Worm (Caenorhabditis elegans) whole organism, midembryonic: ENCODE results near the gene agt-2.

Experiments used
- T22C8.4 ChIP-seq: fragments of 200-800 bp; sonication (Bioruptor generic); IDR thresholded peaks from 2 replicates; pipeline ENCODE4 v1.3.6; 2022; ENCODE audit warnings: missing genetic modification characterization, missing compliant biosample characterization
- cog-1 ChIP-seq: sonication (generic microtip); optimal IDR thresholded peaks from 2 replicates; lab custom pipeline; 2016; ENCODE audit warnings: missing genetic modification characterization, missing compliant biosample characterization
- flt-1 ChIP-seq: fragments of 200-800 bp; sonication (Bioruptor generic); IDR thresholded peaks from 2 replicates; pipeline ENCODE4 v1.3.6; 2022; ENCODE audit warnings: missing genetic modification characterization, missing compliant biosample characterization
- klf-2 ChIP-seq: fragments of 200-800 bp; sonication (Bioruptor generic); conservative IDR thresholded peaks from 2 replicates; pipeline ENCODE4 v1.3.6; 2022; ENCODE audit warnings: missing genetic modification reagents, missing genetic modification characterization, missing compliant biosample characterization
- med-1 ChIP-seq: sonication (generic microtip); optimal IDR thresholded peaks from 2 replicates; lab custom pipeline; 2017; ENCODE audit warnings: missing genetic modification characterization, mild to moderate bottlenecking, missing compliant biosample characterization, antibody characterized with exemption, missing genetic modification reagents; ENCODE audit not compliant: insufficient read depth
- ref-1 ChIP-seq: fragments of 200-800 bp; sonication (Bioruptor generic); conservative IDR thresholded peaks from 2 replicates; pipeline ENCODE4 v1.3.6; 2022; ENCODE audit warnings: missing genetic modification reagents, missing genetic modification characterization, missing compliant biosample characterization
- tab-1 ChIP-seq: fragments of 200-800 bp; sonication (Bioruptor generic); IDR thresholded peaks from 2 replicates; pipeline ENCODE4 v1.3.6; 2022; ENCODE audit warnings: missing genetic modification characterization, missing compliant biosample characterization
- ztf-23 ChIP-seq: fragments of 200-800 bp; sonication (Bioruptor generic); IDR thresholded peaks from 2 replicates; pipeline ENCODE4 v1.3.6; 2022; ENCODE audit warnings: missing genetic modification reagents, missing genetic modification characterization, missing compliant biosample characterization
- ztf-29 ChIP-seq: fragments of 200-800 bp; sonication (Bioruptor generic); IDR thresholded peaks from 2 replicates; pipeline ENCODE4 v1.3.6; 2022; ENCODE audit warnings: missing genetic modification reagents, missing genetic modification characterization, missing compliant biosample characterization

- TF ChIP-seq ztf-29 (no peak), med-1 (GFP tag; lab: Kevin White, UChicago) (no peak), ref-1 (GFP tag; lab: Robert Waterston, UW) (no peak), cog-1 (tag; lab: Kevin White, UChicago) (no peak), flt-1 (GFP tag; lab: Robert Waterston, UW) (no peak), T22C8.4 (GFP tag; lab: Robert Waterston, UW) (no peak), ztf-23 (GFP tag; lab: Robert Waterston, UW) (no peak), klf-2 (GFP tag; lab: Robert Waterston, UW) (no peak), tab-1 (GFP tag; lab: Robert Waterston, UW) (no peak)
These were observed 4.0 kb upstream of the agt-2 start, which contains the start of gene prdx-2 for ce11 chrII:5377467-5378238.
